Worm (Caenorhabditis elegans) whole organism, mixed stage, embryonic: ENCODE data around the gene npr-29.

Source experiments
- M03D4.4 ChIP-seq: sonication (generic microtip); optimal IDR thresholded peaks from 2 replicates; lab custom pipeline; 2017; ENCODE audit warnings: mild to moderate bottlenecking, missing genetic modification characterization, missing compliant biosample characterization
- bed-3 ChIP-seq: fragments of 200-800 bp; sonication (Bioruptor generic); optimal IDR thresholded peaks from 3 replicates; lab custom pipeline; 2018; ENCODE audit warnings: mild to moderate bottlenecking, missing genetic modification characterization, moderate library complexity, missing compliant biosample characterization
- blmp-1 ChIP-seq: fragments of 150-350 bp; optimal IDR thresholded peaks from 2 replicates; lab custom pipeline; 2014; ENCODE audit warnings: missing biosample characterization, missing genetic modification characterization
- ceh-39 ChIP-seq: fragments of 150-350 bp; optimal IDR thresholded peaks from 2 replicates; lab custom pipeline; 2014; ENCODE audit warnings: missing biosample characterization, missing genetic modification characterization
- ceh-43 ChIP-seq: fragments of 200-800 bp; sonication (Bioruptor generic); optimal IDR thresholded peaks from 2 replicates; lab custom pipeline; 2018; ENCODE audit warnings: mild to moderate bottlenecking, missing genetic modification characterization, moderate library complexity, missing compliant biosample characterization
- ceh-83 ChIP-seq: fragments of 200-800 bp; sonication (Bioruptor generic); optimal IDR thresholded peaks from 2 replicates; lab custom pipeline; 2018; ENCODE audit warnings: mild to moderate bottlenecking, missing genetic modification characterization, missing compliant biosample characterization
- ces-1 ChIP-seq: fragments of 150-350 bp; optimal IDR thresholded peaks from 2 replicates; lab custom pipeline; 2014; ENCODE audit warnings: missing biosample characterization, missing genetic modification reagents, missing genetic modification characterization
- cnd-1 ChIP-seq: fragments of 200-800 bp; sonication (Bioruptor generic); optimal IDR thresholded peaks from 2 replicates; lab custom pipeline; 2018; ENCODE audit warnings: mild to moderate bottlenecking, missing genetic modification characterization, missing compliant biosample characterization
- elt-3 ChIP-seq: fragments of 150-350 bp; optimal IDR thresholded peaks from 2 replicates; lab custom pipeline; 2014; ENCODE audit warnings: missing biosample characterization, missing genetic modification characterization
- flh-1 ChIP-seq: fragments of 200-800 bp; sonication (Bioruptor generic); optimal IDR thresholded peaks from 2 replicates; lab custom pipeline; 2018; ENCODE audit warnings: mild to moderate bottlenecking, missing genetic modification characterization, moderate library complexity, missing compliant biosample characterization
- ham-2 ChIP-seq: fragments of 200-800 bp; sonication (Bioruptor generic); optimal IDR thresholded peaks from 2 replicates; lab custom pipeline; 2018; ENCODE audit warnings: mild to moderate bottlenecking, missing genetic modification characterization, missing compliant biosample characterization
- hlh-1 ChIP-seq: fragments of 150-350 bp; optimal IDR thresholded peaks from 2 replicates; lab custom pipeline; 2014; ENCODE audit warnings: missing biosample characterization, missing genetic modification reagents, missing genetic modification characterization
- lin-13 ChIP-seq: fragments of 150-350 bp; optimal IDR thresholded peaks from 2 replicates; lab custom pipeline; 2014; ENCODE audit warnings: missing biosample characterization, missing genetic modification characterization
- lin-32 ChIP-seq: fragments of 200-800 bp; sonication (Bioruptor generic); optimal IDR thresholded peaks from 2 replicates; lab custom pipeline; 2018; ENCODE audit warnings: mild to moderate bottlenecking, missing genetic modification characterization, missing compliant biosample characterization
- lsy-2 ChIP-seq: fragments of 150-350 bp; optimal IDR thresholded peaks from 2 replicates; lab custom pipeline; 2014; ENCODE audit warnings: missing biosample characterization, missing genetic modification characterization
- mab-5 ChIP-seq: fragments of 150-350 bp; optimal IDR thresholded peaks from 2 replicates; lab custom pipeline; 2014; ENCODE audit warnings: missing biosample characterization, missing genetic modification characterization
- mep-1 ChIP-seq: fragments of 150-350 bp; optimal IDR thresholded peaks from 2 replicates; lab custom pipeline; 2017; ENCODE audit warnings: missing biosample characterization, missing genetic modification reagents, missing genetic modification characterization, inconsistent platforms
- mls-2 ChIP-seq: sonication (generic microtip); optimal IDR thresholded peaks from 2 replicates; lab custom pipeline; 2016; ENCODE audit warnings: mild to moderate bottlenecking, missing genetic modification characterization, moderate library complexity, missing compliant biosample characterization
- nhr-12 ChIP-seq: fragments of 150-350 bp; optimal IDR thresholded peaks from 2 replicates; lab custom pipeline; 2014; ENCODE audit warnings: missing biosample characterization, missing genetic modification characterization
- nhr-237 ChIP-seq: fragments of 150-350 bp; optimal IDR thresholded peaks from 2 replicates; lab custom pipeline; 2014; ENCODE audit warnings: missing biosample characterization, missing genetic modification characterization
- nhr-28 ChIP-seq: fragments of 150-350 bp; optimal IDR thresholded peaks from 2 replicates; lab custom pipeline; 2014; ENCODE audit warnings: missing biosample characterization, missing genetic modification characterization
- nhr-76 ChIP-seq: sonication (generic microtip); optimal IDR thresholded peaks from 2 replicates; lab custom pipeline; 2017; ENCODE audit warnings: missing biosample characterization, missing genetic modification characterization
- pha-4 ChIP-seq: fragments of 150-350 bp; optimal IDR thresholded peaks from 2 replicates; lab custom pipeline; 2018; ENCODE audit warnings: missing biosample characterization, missing genetic modification reagents, missing genetic modification characterization
- sem-2 ChIP-seq: fragments of 200-800 bp; sonication (Bioruptor generic); optimal IDR thresholded peaks from 2 replicates; lab custom pipeline; 2018; ENCODE audit warnings: mild to moderate bottlenecking, missing genetic modification characterization, missing compliant biosample characterization
- sptf-1 ChIP-seq: sonication (generic microtip); optimal IDR thresholded peaks from 2 replicates; lab custom pipeline; 2017; ENCODE audit warnings: mild to moderate bottlenecking, missing genetic modification characterization, moderate library complexity, missing compliant biosample characterization
- tbx-8 ChIP-seq: fragments of 200-800 bp; sonication (Bioruptor generic); optimal IDR thresholded peaks from 2 replicates; lab custom pipeline; 2018; ENCODE audit warnings: mild to moderate bottlenecking, missing genetic modification characterization, moderate library complexity, missing compliant biosample characterization
- unc-120 ChIP-seq: sonication (generic microtip); optimal IDR thresholded peaks from 2 replicates; lab custom pipeline; 2017; ENCODE audit warnings: missing genetic modification characterization, missing compliant biosample characterization; ENCODE audit not compliant: poor library complexity, severe bottlenecking
- unc-39 ChIP-seq: fragments of 150-350 bp; optimal IDR thresholded peaks from 2 replicates; lab custom pipeline; 2014; ENCODE audit warnings: missing biosample characterization, missing genetic modification characterization
- zip-8 ChIP-seq: fragments of 150-350 bp; optimal IDR thresholded peaks from 2 replicates; lab custom pipeline; 2014; ENCODE audit warnings: missing biosample characterization, missing genetic modification characterization

The npr-29 gene

DNA sequence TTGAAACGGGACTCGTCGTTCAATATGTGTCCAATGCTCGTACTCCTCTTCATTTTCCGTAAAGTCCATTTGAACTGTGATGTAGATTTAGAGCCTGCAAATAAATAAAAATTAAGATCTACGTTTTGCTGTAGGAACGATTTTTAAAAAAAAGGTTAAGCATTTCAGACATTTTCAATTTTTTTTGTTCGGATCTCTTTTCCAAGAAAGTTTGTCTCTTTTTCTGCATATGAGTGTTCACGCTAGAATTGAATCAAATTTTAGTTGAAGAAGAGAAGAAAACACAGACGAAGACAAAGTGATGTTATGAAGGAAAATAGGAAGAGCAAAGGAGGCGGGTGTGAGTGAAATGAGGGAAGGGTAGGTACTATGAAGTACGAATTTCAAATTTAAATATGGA lies at the start of gene npr-29:
npr-29 (minus strand) TSS at position 101 of the 400 bp plus-strand sequence.
- TF ChIP-seq pha-4 (tag; lab: Kevin White, UChicago): no peak
- no peak for TF ChIP-seq tbx-8
- no peak for TF ChIP-seq cnd-1
- TF ChIP-seq ham-2 (GFP tag; lab: Kevin White, UChicago): no peak

DNA sequence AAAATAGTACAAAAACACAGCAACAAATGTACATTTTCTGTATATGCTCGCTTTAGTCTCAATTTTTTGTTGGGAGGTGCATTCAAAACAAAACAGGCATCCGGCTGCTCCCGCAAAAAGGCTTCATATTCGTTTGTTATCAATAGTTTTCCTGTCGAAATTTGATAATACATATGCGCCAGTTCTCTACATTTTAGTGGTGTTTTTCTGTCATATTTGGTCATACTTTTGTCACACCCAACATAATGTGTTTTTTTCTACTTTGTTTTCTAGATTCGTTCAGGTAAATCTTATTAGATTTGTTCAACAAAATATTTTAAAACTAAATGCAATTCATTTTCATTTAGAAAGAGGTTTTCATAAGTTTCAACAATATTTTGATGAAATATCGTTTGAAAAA lies 43.2 kb upstream of the npr-29 start:
- no peak for TF ChIP-seq ces-1 (GFP tag; lab: Kevin White, UChicago)
- no peak for TF ChIP-seq lin-13 (tag; lab: Kevin White, UChicago)
- no peak for TF ChIP-seq hlh-1 (tag; lab: Kevin White, UChicago)

DNA sequence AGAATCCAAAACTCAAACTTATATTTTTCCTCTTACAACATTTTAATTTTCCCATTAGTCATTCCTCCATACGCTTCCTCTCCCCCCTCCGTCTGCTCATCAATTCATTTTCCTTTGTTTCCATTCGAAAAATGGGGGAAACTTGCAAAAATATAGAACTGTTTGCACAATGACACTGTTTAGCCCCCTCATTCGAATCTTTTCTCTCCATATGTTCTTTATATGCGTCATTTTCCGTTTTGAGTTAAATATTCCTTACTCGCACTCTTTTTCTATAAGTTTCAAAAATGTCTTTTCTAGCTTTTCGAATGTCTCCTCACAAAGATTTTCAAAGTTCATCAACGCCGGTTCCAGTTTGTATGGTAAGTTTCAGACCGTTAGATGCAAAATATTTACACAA lies 41.7 kb upstream of the npr-29 start, which contains the start of gene M01A8.1:
M01A8.1 (plus strand) TSS at position 301 of the 400 bp plus-strand sequence.
- TF ChIP-seq nhr-76 (tag; lab: Kevin White, UChicago) (no peak), mep-1 (tag; lab: Kevin White, UChicago) (no peak), elt-3 (tag; lab: Kevin White, UChicago) (no peak), bed-3 (GFP tag; lab: Kevin White, UChicago) (no peak), mls-2 (tag; lab: Kevin White, UChicago) (no peak), nhr-12 (tag; lab: Kevin White, UChicago) (no peak), tbx-8 (no peak), ham-2 (GFP tag; lab: Kevin White, UChicago) (no peak), unc-39 (tag; lab: Kevin White, UChicago) (no peak), lin-32 (GFP tag; lab: Kevin White, UChicago) (no peak), lin-13 (tag; lab: Kevin White, UChicago) (no peak), ceh-83 (GFP tag; lab: Kevin White, UChicago) (no peak), nhr-237 (tag; lab: Kevin White, UChicago) (no peak)

DNA sequence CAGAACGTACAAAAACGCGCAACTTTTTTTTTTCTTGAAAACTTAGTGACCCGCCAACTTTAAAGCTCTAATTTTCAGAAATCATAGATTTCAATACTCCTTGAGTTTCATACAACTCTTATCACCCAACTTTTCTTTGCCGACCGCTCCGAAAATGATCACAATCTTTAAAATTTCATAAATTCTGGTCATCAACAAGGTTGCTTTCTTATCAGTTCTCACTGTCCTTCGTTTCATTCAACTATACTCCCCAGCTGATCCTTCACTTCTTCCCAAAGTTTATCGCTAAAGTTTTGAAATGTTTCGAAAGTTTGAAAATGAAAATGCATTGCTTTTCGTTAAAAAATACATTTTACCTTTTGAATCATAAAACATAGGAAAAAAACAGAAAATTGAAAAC lies 40.5 kb upstream of the npr-29 start:
- no peak for TF ChIP-seq sptf-1 (tag; lab: Kevin White, UChicago)
- no peak for TF ChIP-seq sem-2 (GFP tag; lab: Kevin White, UChicago)
- no peak for TF ChIP-seq mab-5
- no peak for TF ChIP-seq nhr-28 (tag; lab: Kevin White, UChicago)
- no peak for TF ChIP-seq mep-1 (tag; lab: Kevin White, UChicago)

DNA sequence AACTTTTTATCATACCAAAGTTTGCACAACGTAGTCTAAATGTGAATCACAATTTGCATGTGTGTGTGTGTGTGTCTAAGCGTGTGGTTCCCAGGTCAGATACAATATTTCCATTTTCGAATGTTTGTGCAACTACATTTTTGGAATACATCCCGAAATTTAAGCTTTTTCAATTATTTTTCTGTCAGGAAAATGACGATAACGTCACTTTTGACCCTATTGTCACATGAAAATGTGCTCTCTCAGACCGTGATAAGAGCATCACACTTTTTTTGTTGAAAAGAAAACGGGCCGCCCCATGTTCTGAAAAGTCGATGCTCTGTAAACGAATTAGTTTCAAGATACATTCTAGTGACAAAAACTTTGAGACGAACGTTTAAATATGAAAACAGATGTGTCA lies 39.7 kb upstream of the npr-29 start:
- TF ChIP-seq flh-1 (GFP tag; lab: Kevin White, UChicago): no peak
- TF ChIP-seq blmp-1 (tag; lab: Kevin White, UChicago): no peak
- TF ChIP-seq mab-5: no peak
- no peak for TF ChIP-seq pha-4 (tag; lab: Kevin White, UChicago)
- TF ChIP-seq nhr-237 (tag; lab: Kevin White, UChicago): no peak
- TF ChIP-seq lin-32 (GFP tag; lab: Kevin White, UChicago): no peak
- no peak for TF ChIP-seq mep-1 (tag; lab: Kevin White, UChicago)
- no peak for TF ChIP-seq lsy-2 (tag; lab: Kevin White, UChicago)
- TF ChIP-seq ceh-39 (tag; lab: Kevin White, UChicago): no peak
- TF ChIP-seq ceh-43 (GFP tag; lab: Kevin White, UChicago): no peak
- no peak for TF ChIP-seq lin-13 (tag; lab: Kevin White, UChicago)
- TF ChIP-seq zip-8: no peak
- TF ChIP-seq unc-120: no peak
- TF ChIP-seq mls-2 (tag; lab: Kevin White, UChicago): no peak
- TF ChIP-seq M03D4.4 (tag; lab: Kevin White, UChicago): no peak
- TF ChIP-seq sptf-1 (tag; lab: Kevin White, UChicago): no peak
- TF ChIP-seq sem-2 (GFP tag; lab: Kevin White, UChicago): no peak
- TF ChIP-seq hlh-1 (tag; lab: Kevin White, UChicago): no peak
- TF ChIP-seq ceh-83 (GFP tag; lab: Kevin White, UChicago): no peak

DNA sequence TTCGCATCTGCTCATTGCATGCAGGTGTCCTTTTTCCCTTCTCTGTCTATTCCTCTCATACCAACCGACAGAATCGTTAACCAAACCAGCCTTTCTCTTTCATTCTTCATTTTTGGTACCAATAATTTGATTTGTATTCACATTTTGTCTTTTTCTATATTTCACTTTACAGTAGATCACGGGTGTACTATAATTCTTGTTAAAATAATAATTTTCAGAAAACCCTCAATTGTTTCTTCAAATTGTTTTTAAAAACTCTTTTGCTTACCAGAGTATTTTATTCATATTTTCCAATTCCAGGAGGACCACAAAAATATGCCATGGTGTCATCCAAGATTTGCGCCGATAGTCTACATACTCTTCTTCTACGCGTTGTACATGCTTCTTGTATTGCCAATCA lies 35.5 kb upstream of the npr-29 start, which contains the start of gene T02C1.2:
T02C1.2 (plus strand) TSS at position 301 of the 400 bp plus-strand sequence.
- peak; percentile 6 for TF ChIP-seq ces-1 (GFP tag; lab: Kevin White, UChicago)
- no peak for TF ChIP-seq nhr-76 (tag; lab: Kevin White, UChicago)
